Worm (Caenorhabditis elegans): Measurements from ENCODE around the gene mth-2.

The mth-2 gene

DNA sequence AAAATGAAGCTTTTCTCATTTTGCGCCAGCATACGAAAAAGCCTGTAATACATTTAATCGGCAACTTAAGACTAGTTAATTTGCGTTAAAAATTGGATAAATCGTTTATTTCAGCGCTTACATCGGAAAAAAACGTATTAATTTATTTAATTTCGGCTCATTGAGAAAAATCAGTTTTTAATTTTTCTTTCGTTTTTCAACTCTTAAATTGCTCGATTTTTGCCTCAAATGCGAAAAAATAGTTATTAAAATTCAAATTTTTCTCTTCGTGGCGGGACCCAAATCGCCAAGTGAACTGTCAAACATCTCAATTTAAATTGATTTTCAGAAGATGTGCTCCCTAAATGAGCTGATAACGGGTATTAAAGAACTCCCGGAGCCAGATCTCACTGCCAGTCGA is 28.9 kb upstream of the mth-2 start, which contains the start of gene C16A11.5:
C16A11.5 (plus strand) TSS at position 323 of the 400 bp plus-strand sequence.
- TF ChIP-seq ztf-29 (GFP tag; IDR thresholded peaks at IDR 0.05), result no peak
- no peak for TF ChIP-seq klf-2 (GFP tag; conservative IDR thresholded peaks at IDR 0.05)
- TF ChIP-seq tab-1 (GFP tag; IDR thresholded peaks at IDR 0.05), result no peak
- no peak for TF ChIP-seq cog-1 (tag; optimal IDR thresholded peaks at IDR 0.05)
- no peak for TF ChIP-seq ref-1 (GFP tag; conservative IDR thresholded peaks at IDR 0.05)

- no peak for TF ChIP-seq ref-1 (GFP tag; conservative IDR thresholded peaks at IDR 0.05)
- no peak for TF ChIP-seq ztf-23 (GFP tag; IDR thresholded peaks at IDR 0.05)
- no peak for TF ChIP-seq tab-1 (GFP tag; IDR thresholded peaks at IDR 0.05)
- TF ChIP-seq ztf-29 (GFP tag; IDR thresholded peaks at IDR 0.05), result no peak
These were observed 28.4 kb upstream of the mth-2 start for ce11 chrII:4222469-4222868.

DNA sequence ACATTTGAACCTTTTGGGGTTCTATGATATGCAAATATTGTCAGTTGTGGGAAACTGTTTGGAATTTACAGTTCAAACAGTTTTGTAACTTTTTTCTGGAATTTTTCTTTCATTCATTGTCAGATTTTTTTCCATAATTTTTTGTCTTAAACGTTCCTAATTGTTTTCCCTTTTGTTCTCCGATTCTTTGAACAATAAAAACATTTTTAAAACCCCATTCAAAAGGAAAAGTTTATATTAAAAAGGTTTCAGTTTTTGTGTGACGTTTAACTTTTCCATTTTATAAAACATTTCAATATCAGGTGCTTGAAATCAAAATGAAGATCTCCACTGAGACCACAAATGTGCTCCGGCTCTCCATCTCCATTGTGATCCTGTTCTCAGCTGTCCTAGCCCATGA is 24.9 kb upstream of the mth-2 start, which contains the start of gene F31D5.1:
F31D5.1 (plus strand) TSS at position 301 of the 400 bp plus-strand sequence.
- TF ChIP-seq ref-1 (GFP tag; conservative IDR thresholded peaks at IDR 0.05), result no peak
- TF ChIP-seq T22C8.4 (GFP tag; IDR thresholded peaks at IDR 0.05), result no peak
- TF ChIP-seq klf-2 (GFP tag; conservative IDR thresholded peaks at IDR 0.05), result no peak
- no peak for TF ChIP-seq med-1 (GFP tag; optimal IDR thresholded peaks at IDR 0.05; ENCODE audit: insufficient read depth)
- TF ChIP-seq flt-1 (GFP tag; IDR thresholded peaks at IDR 0.05), result no peak
- TF ChIP-seq ztf-23 (GFP tag; IDR thresholded peaks at IDR 0.05), result no peak
- TF ChIP-seq ztf-29 (GFP tag; IDR thresholded peaks at IDR 0.05), result no peak
- TF ChIP-seq cog-1 (tag; optimal IDR thresholded peaks at IDR 0.05), result no peak
- no peak for TF ChIP-seq tab-1 (GFP tag; IDR thresholded peaks at IDR 0.05)

- no peak for TF ChIP-seq ztf-29 (GFP tag; IDR thresholded peaks at IDR 0.05)
- TF ChIP-seq flt-1 (GFP tag; IDR thresholded peaks at IDR 0.05), result no peak
- TF ChIP-seq ztf-23 (GFP tag; IDR thresholded peaks at IDR 0.05), result no peak
- no peak for TF ChIP-seq ref-1 (GFP tag; conservative IDR thresholded peaks at IDR 0.05)
These were observed 21.2 kb upstream of the mth-2 start, which contains the start of gene F31D5.2 for ce11 chrII:4215318-4215717. Gene F31D5.2 (plus strand): TSS chrII:4215618.

DNA sequence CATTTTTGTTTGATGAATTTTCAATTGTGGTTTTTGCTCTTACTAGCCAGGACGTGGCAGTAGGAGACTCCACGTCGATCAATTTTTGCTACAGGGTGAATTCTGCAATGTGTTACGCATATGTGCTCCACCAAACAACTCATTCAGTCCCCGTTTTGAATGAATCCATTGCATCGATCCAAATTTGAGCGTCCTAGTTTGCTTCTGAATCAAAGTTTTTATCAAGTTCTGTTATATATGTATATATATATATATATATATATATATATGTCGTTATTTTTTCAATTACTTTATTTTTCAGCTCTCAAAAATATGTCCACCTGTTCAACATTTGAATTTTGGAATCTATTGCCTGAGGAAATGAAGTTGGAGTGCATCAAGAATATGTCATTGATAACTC is 17.0 kb upstream of the mth-2 start, which contains the start of gene F31D5.7:
F31D5.7 (plus strand) TSS at position 301 of the 400 bp plus-strand sequence.
- TF ChIP-seq klf-2 (GFP tag; conservative IDR thresholded peaks at IDR 0.05) (no peak), cog-1 (tag; optimal IDR thresholded peaks at IDR 0.05) (no peak), ztf-29 (GFP tag; IDR thresholded peaks at IDR 0.05) (no peak), T22C8.4 (GFP tag; IDR thresholded peaks at IDR 0.05) (no peak), med-1 (GFP tag; optimal IDR thresholded peaks at IDR 0.05; ENCODE audit: insufficient read depth) (no peak), flt-1 (GFP tag; IDR thresholded peaks at IDR 0.05) (no peak), ztf-23 (GFP tag; IDR thresholded peaks at IDR 0.05) (no peak), ref-1 (GFP tag; conservative IDR thresholded peaks at IDR 0.05) (no peak), tab-1 (GFP tag; IDR thresholded peaks at IDR 0.05) (no peak)

DNA sequence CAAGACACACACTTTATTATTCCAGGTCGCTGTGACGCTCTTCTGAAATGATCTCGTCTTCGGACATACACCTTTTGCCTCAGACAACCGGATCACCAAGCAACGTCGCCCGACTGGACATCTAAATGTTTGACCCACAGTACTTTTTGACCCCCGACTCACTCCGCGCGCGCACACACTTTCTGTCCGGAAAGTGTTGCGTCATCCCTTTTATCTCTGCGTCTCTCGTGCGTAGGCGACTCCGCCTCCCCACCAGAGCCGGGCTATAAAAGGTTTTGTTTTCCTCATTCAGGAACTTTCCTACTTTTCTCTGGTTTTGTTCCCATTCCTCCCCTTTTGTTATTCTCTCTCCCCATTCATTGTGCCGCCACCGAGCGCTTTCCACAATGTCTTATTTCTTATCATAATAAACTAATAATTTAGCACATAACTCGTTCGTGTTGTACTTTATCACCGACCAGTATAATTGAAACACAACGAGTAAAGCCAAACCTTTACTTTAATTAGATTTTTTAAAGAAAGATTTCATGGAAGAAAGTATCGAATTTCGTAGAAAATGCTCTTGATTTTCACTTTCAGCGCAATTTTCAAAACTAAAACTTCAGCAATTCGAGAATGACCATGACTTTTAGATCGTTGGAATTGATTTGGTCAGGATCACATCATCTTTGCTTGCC is 15.1 kb upstream of the mth-2 start, which contains the start of gene F31D5.6:
F31D5.6 (plus strand) TSS at position 627 of the 677 bp plus-strand sequence.
- no peak for TF ChIP-seq ztf-29 (GFP tag; IDR thresholded peaks at IDR 0.05)
- TF ChIP-seq ref-1 (GFP tag; conservative IDR thresholded peaks at IDR 0.05), result no peak

- TF ChIP-seq med-1 (GFP tag; optimal IDR thresholded peaks at IDR 0.05; ENCODE audit: insufficient read depth), result no peak
- TF ChIP-seq klf-2 (GFP tag; conservative IDR thresholded peaks at IDR 0.05), result no peak
- no peak for TF ChIP-seq ref-1 (GFP tag; conservative IDR thresholded peaks at IDR 0.05)
These were observed 9.6 kb upstream of the mth-2 start, which contains the start of gene mth-1 for ce11 chrII:4203729-4204184. Gene mth-1 (minus strand): TSS chrII:4203779.

DNA sequence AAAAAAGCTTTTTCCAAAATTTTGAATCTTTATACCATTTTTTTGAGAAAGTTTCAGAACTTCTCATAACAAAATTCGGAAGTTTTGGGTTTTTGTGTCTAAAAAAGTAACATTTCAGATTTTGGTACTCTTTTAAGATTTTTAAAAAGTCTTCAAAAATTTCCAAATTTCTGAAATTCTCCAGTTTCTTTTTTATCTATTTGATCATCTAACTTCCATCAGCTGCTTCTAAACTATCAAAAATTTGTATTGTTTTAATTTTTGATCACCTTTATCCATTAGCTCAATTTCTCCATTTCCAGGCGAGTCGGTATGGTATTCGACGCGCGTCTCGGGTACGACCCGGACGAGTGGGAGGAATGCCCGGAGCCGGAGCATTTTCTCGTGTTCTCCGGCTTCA is 7.8 kb downstream of the mth-2 start, which contains the start of gene cpna-1:
cpna-1 (plus strand) TSS at position 301 of the 400 bp plus-strand sequence.
- TF ChIP-seq T22C8.4 (GFP tag; IDR thresholded peaks at IDR 0.05) (no peak), tab-1 (GFP tag; IDR thresholded peaks at IDR 0.05) (no peak), med-1 (GFP tag; optimal IDR thresholded peaks at IDR 0.05; ENCODE audit: insufficient read depth) (no peak), cog-1 (tag; optimal IDR thresholded peaks at IDR 0.05) (no peak), klf-2 (GFP tag; conservative IDR thresholded peaks at IDR 0.05) (no peak), ztf-23 (GFP tag; IDR thresholded peaks at IDR 0.05) (no peak), ztf-29 (GFP tag; IDR thresholded peaks at IDR 0.05) (no peak), ref-1 (GFP tag; conservative IDR thresholded peaks at IDR 0.05) (no peak), flt-1 (GFP tag; IDR thresholded peaks at IDR 0.05) (no peak)

DNA sequence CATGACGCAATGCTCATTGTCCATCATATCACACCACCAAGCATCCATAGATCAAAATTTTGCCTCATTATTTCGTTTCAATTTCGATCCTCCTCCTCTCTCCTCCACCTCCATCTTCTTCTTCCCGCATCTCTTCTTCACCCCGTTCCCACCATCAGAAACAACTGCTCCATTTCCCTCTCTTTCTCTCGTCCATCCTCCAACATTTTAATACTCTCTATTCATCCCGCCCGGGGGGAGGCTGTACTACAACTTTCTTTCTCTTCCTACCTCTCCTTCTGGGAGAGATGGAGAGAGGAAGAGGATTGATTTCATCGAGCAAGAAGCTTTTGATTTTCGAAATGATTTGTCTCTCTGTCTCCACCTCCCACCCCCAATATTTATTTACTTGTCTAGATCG is 10.1 kb downstream of the mth-2 start:
- TF ChIP-seq flt-1 (GFP tag; IDR thresholded peaks at IDR 0.05), result no peak
- TF ChIP-seq ztf-29 (GFP tag; IDR thresholded peaks at IDR 0.05), result no peak
- no peak for TF ChIP-seq ref-1 (GFP tag; conservative IDR thresholded peaks at IDR 0.05)
- TF ChIP-seq T22C8.4 (GFP tag; IDR thresholded peaks at IDR 0.05), result no peak
- TF ChIP-seq klf-2 (GFP tag; conservative IDR thresholded peaks at IDR 0.05), result no peak
- TF ChIP-seq ztf-23 (GFP tag; IDR thresholded peaks at IDR 0.05), result no peak
- TF ChIP-seq cog-1 (tag; optimal IDR thresholded peaks at IDR 0.05), result no peak
- TF ChIP-seq tab-1 (GFP tag; IDR thresholded peaks at IDR 0.05), result no peak

DNA sequence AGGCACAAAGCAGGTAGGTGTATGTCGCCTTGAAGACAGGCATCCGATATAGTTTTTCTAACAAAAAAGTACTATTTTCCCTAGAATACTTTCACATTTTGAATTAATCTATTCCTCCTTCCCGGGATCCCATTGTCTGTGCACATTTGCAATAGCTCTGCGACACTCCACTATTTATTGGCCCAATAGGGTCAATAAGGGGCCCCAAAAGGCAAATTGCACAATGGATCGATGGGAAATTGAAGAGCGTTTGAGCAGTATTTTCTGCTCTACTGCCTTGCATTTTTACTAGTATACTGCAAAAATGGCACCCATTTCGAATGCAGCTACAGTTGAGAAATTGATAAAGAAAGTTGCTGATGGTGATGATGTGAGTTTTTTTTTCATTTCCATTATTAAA is 11.8 kb downstream of the mth-2 start, which contains the start of gene R03H10.11:
R03H10.11 (plus strand) TSS at position 301 of the 400 bp plus-strand sequence.
- TF ChIP-seq T22C8.4 (GFP tag; IDR thresholded peaks at IDR 0.05) (no peak), cog-1 (tag; optimal IDR thresholded peaks at IDR 0.05) (no peak), ref-1 (GFP tag; conservative IDR thresholded peaks at IDR 0.05) (no peak), ztf-23 (GFP tag; IDR thresholded peaks at IDR 0.05) (no peak), klf-2 (GFP tag; conservative IDR thresholded peaks at IDR 0.05) (no peak), ztf-29 (GFP tag; IDR thresholded peaks at IDR 0.05) (no peak), med-1 (GFP tag; optimal IDR thresholded peaks at IDR 0.05; ENCODE audit: insufficient read depth) (no peak), flt-1 (GFP tag; IDR thresholded peaks at IDR 0.05) (no peak), tab-1 (GFP tag; IDR thresholded peaks at IDR 0.05) (no peak)

Measured in whole organism, midembryonic.